Worm (Caenorhabditis elegans) whole organism, early embryonic: ENCODE results near the gene duxl-1.

ENCODE experiments used
- B0310.2 ChIP-seq: sonication (generic microtip); optimal IDR thresholded peaks from 2 replicates; lab custom pipeline; 2016; ENCODE audit warnings: mild to moderate bottlenecking, missing genetic modification characterization, missing compliant biosample characterization
- F13C5.2 ChIP-seq: sonication (generic microtip); optimal IDR thresholded peaks from 2 replicates; lab custom pipeline; 2017; ENCODE audit warnings: mild to moderate bottlenecking, missing genetic modification characterization, inconsistent platforms, missing compliant biosample characterization
- aly-1 ChIP-seq: sonication (generic microtip); optimal IDR thresholded peaks from 2 replicates; lab custom pipeline; 2016; ENCODE audit warnings: missing genetic modification characterization, missing compliant biosample characterization
- ama-1 ChIP-seq: fragments of 150-350 bp; optimal IDR thresholded peaks from 2 replicates; lab custom pipeline; 2014
- ceh-13 ChIP-seq: fragments of 200-800 bp; sonication (Bioruptor generic); optimal IDR thresholded peaks from 2 replicates; lab custom pipeline; 2018; ENCODE audit warnings: mild to moderate bottlenecking, missing genetic modification characterization, missing compliant biosample characterization
- ceh-36 ChIP-seq: sonication (generic microtip); optimal IDR thresholded peaks from 2 replicates; lab custom pipeline; 2016; ENCODE audit warnings: missing genetic modification characterization, inconsistent platforms, missing compliant biosample characterization
- ets-7 ChIP-seq: sonication (generic microtip); optimal IDR thresholded peaks from 2 replicates; lab custom pipeline; 2016; ENCODE audit warnings: missing genotype, missing genetic modification characterization, missing compliant biosample characterization
- flt-1 ChIP-seq: fragments of 200-800 bp; sonication (Bioruptor generic); IDR thresholded peaks from 2 replicates; pipeline ENCODE4 v1.3.6; 2022; ENCODE audit warnings: missing genetic modification characterization, missing compliant biosample characterization
- hmbx-1 ChIP-seq: sonication (generic microtip); optimal IDR thresholded peaks from 2 replicates; lab custom pipeline; 2016; ENCODE audit warnings: mild to moderate bottlenecking, missing genetic modification characterization, missing compliant biosample characterization
- hmg-4 ChIP-seq: fragments of 200-800 bp; sonication (Bioruptor generic); optimal IDR thresholded peaks from 2 replicates; lab custom pipeline; 2018; ENCODE audit warnings: mild to moderate bottlenecking, missing genetic modification characterization, missing compliant biosample characterization
- hnd-1 ChIP-seq: sonication (generic microtip); optimal IDR thresholded peaks from 2 replicates; lab custom pipeline; 2016; ENCODE audit warnings: missing genetic modification characterization, missing compliant biosample characterization
- pes-1 ChIP-seq: fragments of 200-800 bp; sonication (Bioruptor generic); IDR thresholded peaks from 2 replicates; pipeline ENCODE4 v1.3.6; 2022; ENCODE audit warnings: missing genetic modification reagents, missing genetic modification characterization, missing compliant biosample characterization
- scrt-1 ChIP-seq: fragments of 200-800 bp; sonication (Bioruptor generic); IDR thresholded peaks from 2 replicates; pipeline ENCODE4 v1.3.6; 2022; ENCODE audit warnings: missing genetic modification characterization, missing compliant biosample characterization
- sea-1 ChIP-seq: fragments of 200-800 bp; sonication (Bioruptor generic); conservative IDR thresholded peaks from 2 replicates; pipeline ENCODE4 v1.3.6; 2022; ENCODE audit warnings: missing genetic modification characterization, missing compliant biosample characterization
- tbx-11 ChIP-seq: fragments of 200-800 bp; sonication (Bioruptor generic); IDR thresholded peaks from 2 replicates; pipeline ENCODE4 v1.3.6; 2022; ENCODE audit warnings: missing genetic modification characterization, missing compliant biosample characterization
- tbx-37 ChIP-seq: fragments of 200-800 bp; sonication (Bioruptor generic); conservative IDR thresholded peaks from 2 replicates; pipeline ENCODE4 v1.3.6; 2022; ENCODE audit warnings: missing genetic modification reagents, missing genetic modification characterization, missing compliant biosample characterization
- tra-4 ChIP-seq: sonication (generic microtip); optimal IDR thresholded peaks from 2 replicates; lab custom pipeline; 2017; ENCODE audit warnings: missing genetic modification characterization, missing compliant biosample characterization

duxl-1 gene

DNA sequence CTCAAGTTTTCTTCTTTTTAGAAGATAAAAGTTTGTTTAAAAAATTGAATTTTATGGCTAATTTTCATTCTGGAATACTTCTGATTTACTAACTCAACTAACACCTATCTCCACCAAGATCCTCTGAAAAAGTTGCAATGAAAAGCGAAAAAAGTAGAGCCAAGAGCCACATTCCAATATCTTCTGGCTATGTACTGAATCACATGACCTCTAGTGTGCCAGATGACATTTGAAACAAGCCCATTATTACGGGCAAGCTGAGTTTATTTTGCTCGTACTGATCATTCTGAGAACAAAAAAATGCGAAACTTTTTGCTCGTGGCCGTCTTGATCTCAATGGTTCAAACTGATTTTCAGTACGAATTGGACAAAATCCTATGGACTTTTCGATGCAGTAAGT lies 15.6 kb downstream of the duxl-1 start, which contains the start of gene irld-36:
Gene irld-36 (plus strand): TSS at position 301 of the 400 bp plus-strand sequence.
- no peak for TF ChIP-seq sea-1 (GFP tag; lab: Robert Waterston, UW)

DNA sequence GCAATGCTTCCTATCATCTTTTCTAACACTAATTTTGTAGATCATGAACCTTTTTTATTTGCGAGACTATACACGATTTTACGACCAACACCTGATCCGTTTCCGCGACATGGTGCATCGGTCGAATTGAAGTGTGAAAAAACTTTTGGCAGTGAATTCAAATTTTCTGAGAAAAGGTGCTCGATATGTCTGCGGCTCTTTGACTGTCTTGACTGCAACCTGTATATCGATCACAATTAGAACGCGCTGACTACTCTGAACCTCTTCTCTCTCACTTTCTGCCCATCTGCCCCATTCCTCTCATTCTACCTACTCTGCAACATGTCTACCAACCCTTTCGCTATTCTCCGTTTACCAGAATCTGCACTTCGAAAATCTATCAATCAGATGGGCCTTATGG lies 18.7 kb downstream of the duxl-1 start, which contains the start of gene fbxb-26:
Gene fbxb-26 (plus strand): TSS at position 301 of the 400 bp plus-strand sequence.
- no peak for TF ChIP-seq ets-7
- no peak for TF ChIP-seq tra-4
- TF ChIP-seq hmbx-1 (tag; lab: Kevin White, UChicago): no peak
- TF ChIP-seq ceh-13 (GFP tag; lab: Kevin White, UChicago): no peak
- no peak for TF ChIP-seq ama-1 (lab: Kevin White, UChicago)
- TF ChIP-seq ceh-36 (tag; lab: Kevin White, UChicago): no peak
- TF ChIP-seq pes-1: no peak
- TF ChIP-seq tbx-11 (GFP tag; lab: Robert Waterston, UW): no peak
- TF ChIP-seq hmg-4: no peak
- no peak for TF ChIP-seq hnd-1 (tag; lab: Kevin White, UChicago)
- no peak for TF ChIP-seq scrt-1 (GFP tag; lab: Robert Waterston, UW)
- TF ChIP-seq flt-1: no peak
- TF ChIP-seq F13C5.2 (tag; lab: Kevin White, UChicago): no peak
- no peak for TF ChIP-seq B0310.2 (tag; lab: Kevin White, UChicago)
- no peak for TF ChIP-seq aly-1 (tag; lab: Kevin White, UChicago)
- TF ChIP-seq tbx-37 (GFP tag; lab: Robert Waterston, UW): no peak
- no peak for TF ChIP-seq sea-1 (GFP tag; lab: Robert Waterston, UW)

DNA sequence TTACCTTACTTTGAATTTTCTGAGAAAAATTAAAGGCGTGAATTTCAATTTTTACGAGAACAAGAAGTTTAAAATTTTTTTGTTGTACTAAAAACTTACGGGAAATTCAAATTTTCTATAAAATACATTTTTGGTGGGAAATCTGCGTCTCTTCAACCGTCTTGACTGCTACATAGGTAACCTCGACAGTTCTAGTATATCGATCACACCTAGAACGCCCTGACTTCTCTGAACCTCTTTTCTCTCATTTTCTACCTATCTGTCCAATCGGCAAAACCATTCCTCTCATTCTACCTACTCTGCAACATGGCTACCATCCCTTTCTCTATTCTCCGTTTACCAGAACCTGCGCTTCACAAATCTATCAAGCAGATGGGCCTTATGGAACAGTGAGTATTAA lies 20.2 kb downstream of the duxl-1 start, which contains the start of gene fbxb-25:
Gene fbxb-25 (plus strand): TSS at position 301 of the 400 bp plus-strand sequence.
- no peak for TF ChIP-seq tra-4
- no peak for TF ChIP-seq scrt-1 (GFP tag; lab: Robert Waterston, UW)
- no peak for TF ChIP-seq hnd-1 (tag; lab: Kevin White, UChicago)
- TF ChIP-seq hmbx-1 (tag; lab: Kevin White, UChicago): no peak
- no peak for TF ChIP-seq ama-1 (lab: Kevin White, UChicago)
- no peak for TF ChIP-seq ceh-36 (tag; lab: Kevin White, UChicago)

DNA sequence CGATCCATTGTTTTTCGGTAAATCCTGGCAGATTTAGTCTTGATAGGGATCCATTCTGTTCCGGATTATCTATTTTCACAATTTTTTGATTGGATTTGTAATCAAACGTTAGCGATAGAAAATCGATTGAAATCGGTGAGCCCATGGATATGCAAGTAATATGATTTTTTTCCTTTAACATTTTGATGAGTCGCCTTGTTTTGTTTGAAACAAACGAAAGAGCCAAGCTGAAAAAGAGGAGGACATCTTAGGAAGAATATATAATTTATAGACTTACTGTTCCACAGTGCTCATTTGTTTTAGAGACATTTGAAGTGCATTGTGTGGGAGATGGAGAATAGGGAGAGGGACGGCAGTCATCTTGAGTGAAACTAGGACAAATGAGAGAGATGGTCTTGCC lies 25.3 kb downstream of the duxl-1 start, which contains the start of the genes fbxb-18 and fbxb-19:
Gene fbxb-18 (minus strand): TSS at position 101 of the 400 bp plus-strand sequence.
Gene fbxb-19 (minus strand): TSS at position 369 of the 400 bp plus-strand sequence.
- TF ChIP-seq aly-1 (tag; lab: Kevin White, UChicago) (no peak), tbx-37 (GFP tag; lab: Robert Waterston, UW) (no peak), hnd-1 (tag; lab: Kevin White, UChicago) (no peak), ceh-36 (tag; lab: Kevin White, UChicago) (no peak), sea-1 (GFP tag; lab: Robert Waterston, UW) (no peak), ceh-13 (GFP tag; lab: Kevin White, UChicago) (no peak), B0310.2 (tag; lab: Kevin White, UChicago) (no peak), ama-1 (lab: Kevin White, UChicago) (no peak), hmbx-1 (tag; lab: Kevin White, UChicago) (no peak), tra-4 (no peak), ets-7 (no peak), tbx-11 (GFP tag; lab: Robert Waterston, UW) (no peak), hmg-4 (no peak)

DNA sequence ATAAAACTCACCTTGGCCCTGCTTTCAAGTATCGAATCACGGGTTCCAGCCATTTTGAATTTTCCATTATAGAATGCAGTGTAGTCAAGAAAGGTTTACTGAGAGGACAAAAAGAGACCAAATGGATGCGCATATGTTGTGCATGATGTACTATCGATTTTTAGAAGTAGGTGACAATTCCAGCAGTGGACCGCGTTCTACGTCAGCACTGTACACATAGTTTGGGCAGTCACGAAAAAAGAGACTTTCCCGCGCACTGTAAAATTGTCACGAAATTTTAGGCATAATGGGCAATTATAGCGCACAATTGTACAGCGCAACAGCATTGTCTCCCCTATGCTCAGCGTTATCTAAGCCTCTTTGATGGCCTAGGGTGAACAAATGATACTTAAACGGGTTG lies 27.5 kb downstream of the duxl-1 start, which contains the start of gene fbxc-22:
Gene fbxc-22 (minus strand): TSS at position 101 of the 400 bp plus-strand sequence.
- no peak for TF ChIP-seq aly-1 (tag; lab: Kevin White, UChicago)
- TF ChIP-seq hmg-4: no peak
- TF ChIP-seq tra-4: no peak
- TF ChIP-seq ceh-13 (GFP tag; lab: Kevin White, UChicago): no peak
- TF ChIP-seq ama-1 (lab: Kevin White, UChicago): no peak
- TF ChIP-seq sea-1 (GFP tag; lab: Robert Waterston, UW): no peak
- TF ChIP-seq B0310.2 (tag; lab: Kevin White, UChicago): no peak
- no peak for TF ChIP-seq tbx-11 (GFP tag; lab: Robert Waterston, UW)

DNA sequence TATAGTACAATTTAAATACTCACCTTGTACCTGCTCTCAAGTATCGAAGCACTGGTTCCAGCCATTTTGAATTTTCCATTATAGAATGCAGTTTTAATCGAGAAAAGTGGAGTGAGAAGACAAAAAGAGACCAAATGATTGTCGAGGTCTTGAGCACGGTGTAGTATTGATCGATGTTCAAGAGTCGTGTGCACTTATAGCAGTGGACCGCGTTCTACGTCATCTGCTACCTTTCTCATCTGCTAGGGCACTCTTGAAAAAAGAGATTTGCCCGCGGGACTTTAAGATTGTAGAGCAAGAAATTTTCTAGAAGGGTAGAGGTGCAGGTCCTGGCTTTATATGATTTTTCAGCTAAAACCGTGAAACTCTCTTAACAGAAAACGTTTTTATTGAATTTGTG lies 29.3 kb downstream of the duxl-1 start, which contains the start of gene fbxc-21:
Gene fbxc-21 (minus strand): TSS at position 101 of the 400 bp plus-strand sequence.
- TF ChIP-seq ets-7 (no peak), ceh-13 (GFP tag; lab: Kevin White, UChicago) (no peak), aly-1 (tag; lab: Kevin White, UChicago) (no peak), tbx-11 (GFP tag; lab: Robert Waterston, UW) (no peak), ceh-36 (tag; lab: Kevin White, UChicago) (no peak), ama-1 (lab: Kevin White, UChicago) (no peak), hnd-1 (tag; lab: Kevin White, UChicago) (no peak), sea-1 (GFP tag; lab: Robert Waterston, UW) (no peak), hmg-4 (no peak), pes-1 (no peak), B0310.2 (tag; lab: Kevin White, UChicago) (no peak), tbx-37 (GFP tag; lab: Robert Waterston, UW) (no peak), F13C5.2 (tag; lab: Kevin White, UChicago) (no peak), scrt-1 (GFP tag; lab: Robert Waterston, UW) (no peak), tra-4 (no peak), flt-1 (no peak), hmbx-1 (tag; lab: Kevin White, UChicago) (no peak)

DNA sequence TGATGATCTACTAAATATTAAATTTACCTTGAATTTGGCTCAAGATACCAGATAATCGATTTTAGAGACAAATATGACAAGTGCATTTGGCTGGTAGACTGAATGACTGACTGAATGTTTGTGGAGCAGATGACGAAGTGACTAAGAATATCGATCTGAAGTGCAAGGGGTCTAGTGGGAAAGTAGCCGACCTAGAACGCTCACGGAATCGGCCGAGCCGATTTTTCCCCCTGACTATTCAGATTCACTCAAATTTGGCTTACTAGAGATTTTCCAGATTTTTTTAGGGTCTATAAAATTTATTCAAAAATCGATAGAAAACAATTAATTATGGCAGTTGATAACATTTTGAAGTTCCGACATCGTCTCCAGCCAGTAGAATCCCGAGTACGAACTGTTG lies 31.0 kb downstream of the duxl-1 start, which contains the start of gene fbxc-26:
Gene fbxc-26 (minus strand): TSS at position 101 of the 400 bp plus-strand sequence.
- no peak for TF ChIP-seq tbx-11 (GFP tag; lab: Robert Waterston, UW)
- no peak for TF ChIP-seq F13C5.2 (tag; lab: Kevin White, UChicago)
- TF ChIP-seq ama-1 (lab: Kevin White, UChicago): no peak
- TF ChIP-seq tbx-37 (GFP tag; lab: Robert Waterston, UW): no peak
- TF ChIP-seq flt-1: no peak
- TF ChIP-seq hmg-4: no peak
- TF ChIP-seq ceh-36 (tag; lab: Kevin White, UChicago): no peak
- no peak for TF ChIP-seq B0310.2 (tag; lab: Kevin White, UChicago)
- TF ChIP-seq hnd-1 (tag; lab: Kevin White, UChicago): no peak
- TF ChIP-seq pes-1: no peak
- no peak for TF ChIP-seq aly-1 (tag; lab: Kevin White, UChicago)
- no peak for TF ChIP-seq ets-7
